Worm (Caenorhabditis elegans): ENCODE results near the gene irg-6.
A peak's percentile ranks its signal among the peaks of the same experiment; 100 is the strongest.

DNA sequence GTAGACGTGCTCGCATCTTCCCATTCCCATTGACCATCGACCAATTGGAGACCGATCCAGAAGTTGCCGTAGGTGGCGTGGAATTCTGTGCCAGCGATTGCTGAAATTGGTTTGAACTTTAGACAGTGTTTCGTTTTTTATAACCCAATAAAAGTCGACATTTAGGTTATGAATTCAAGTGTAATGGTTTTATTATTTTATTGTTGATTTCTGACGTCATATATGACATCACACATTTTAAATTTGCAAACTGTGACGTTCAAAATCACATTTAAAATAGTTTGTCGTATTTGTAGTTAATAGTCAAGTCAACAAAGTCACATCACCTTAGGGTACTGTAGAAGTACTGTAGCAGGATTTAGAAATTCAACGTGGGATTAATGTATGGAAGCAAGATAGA is 44.5 kb downstream of the irg-6 start:
- peak; percentile 8 for TF ChIP-seq nhr-28 (tag; optimal IDR thresholded peaks at IDR 0.05)
- no peak for TF ChIP-seq nhr-237 (tag; optimal IDR thresholded peaks at IDR 0.05)
- no peak for TF ChIP-seq nhr-77 (tag; optimal IDR thresholded peaks at IDR 0.05)
- TF ChIP-seq jun-1 (tag; optimal IDR thresholded peaks at IDR 0.05) = no peak

All from whole organism, L4 larva.